Worm (Caenorhabditis elegans): Measurements from ENCODE around the gene lbp-8.

The lbp-8 gene

ce11 chrV:13890473-13890872 is at the start of gene lbp-8:
Gene lbp-8, plus strand, starts transcription at chrV:13890773.
- TF ChIP-seq ceh-2 (tag; optimal IDR thresholded peaks at IDR 0.05) (no peak), ceh-18 (tag; optimal IDR thresholded peaks at IDR 0.05) (no peak), pha-4 (tag; optimal IDR thresholded peaks at IDR 0.05) (no peak), syd-9 (tag; optimal IDR thresholded peaks at IDR 0.05) (no peak), odd-2 (tag; optimal IDR thresholded peaks at IDR 0.05) (no peak), lim-6 (tag; optimal IDR thresholded peaks at IDR 0.05) (no peak)

- TF ChIP-seq hlh-6 (tag; optimal IDR thresholded peaks at IDR 0.05) = no peak
- TF ChIP-seq hlh-8 (tag; optimal IDR thresholded peaks at IDR 0.05) = no peak
- TF ChIP-seq lim-6 (tag; optimal IDR thresholded peaks at IDR 0.05) = no peak
- TF ChIP-seq ceh-18 (tag; optimal IDR thresholded peaks at IDR 0.05) = no peak
- TF ChIP-seq pha-4 (tag; optimal IDR thresholded peaks at IDR 0.05) = no peak
- no peak for TF ChIP-seq hlh-15 (tag; optimal IDR thresholded peaks at IDR 0.05)
- no peak for TF ChIP-seq ceh-31 (tag; optimal IDR thresholded peaks at IDR 0.05)
- no peak for TF ChIP-seq gmeb-2 (tag; optimal IDR thresholded peaks at IDR 0.05)
- TF ChIP-seq Y22D7AL.16 (tag; optimal IDR thresholded peaks at IDR 0.05) = no peak
- no peak for TF ChIP-seq pros-1 (tag; optimal IDR thresholded peaks at IDR 0.05)
- TF ChIP-seq ceh-30 (tag; optimal IDR thresholded peaks at IDR 0.05) = no peak
Measured at ce11 chrV:13840909-13841308, 49.7 kb upstream of the lbp-8 start, which contains the start of gene srx-17. Gene srx-17, plus strand, starts transcription at chrV:13841209.

- TF ChIP-seq ceh-19 (GFP tag; optimal IDR thresholded peaks at IDR 0.05) (no peak), ets-4 (tag; optimal IDR thresholded peaks at IDR 0.05) (no peak), mec-3 (tag; optimal IDR thresholded peaks at IDR 0.05; ENCODE audit: borderline replicate concordance) (no peak), ceh-14 (tag; optimal IDR thresholded peaks at IDR 0.05) (no peak), C38D4.7 (GFP tag; optimal IDR thresholded peaks at IDR 0.05) (no peak), Y22D7AL.16 (tag; optimal IDR thresholded peaks at IDR 0.05) (no peak), hlh-30 (tag; optimal IDR thresholded peaks at IDR 0.05; ENCODE audit: insufficient read depth) (no peak), sdc-2 (tag; optimal IDR thresholded peaks at IDR 0.05) (no peak), ref-2 (tag; optimal IDR thresholded peaks at IDR 0.05) (no peak), ahr-1 (tag; optimal IDR thresholded peaks at IDR 0.05) (no peak), T23F11.4 (GFP tag; optimal IDR thresholded peaks at IDR 0.05) (no peak), gmeb-2 (tag; optimal IDR thresholded peaks at IDR 0.05) (no peak), hlh-15 (tag; optimal IDR thresholded peaks at IDR 0.05) (no peak), ceh-30 (tag; optimal IDR thresholded peaks at IDR 0.05) (no peak), fkh-6 (tag; optimal IDR thresholded peaks at IDR 0.05) (no peak), odd-2 (tag; optimal IDR thresholded peaks at IDR 0.05) (no peak), K02D7.2 (tag; optimal IDR thresholded peaks at IDR 0.05) (no peak), pat-9 (tag; optimal IDR thresholded peaks at IDR 0.05) (no peak), pha-4 (tag; optimal IDR thresholded peaks at IDR 0.05) (no peak)
Measured at ce11 chrV:13843147-13843546, 47.4 kb upstream of the lbp-8 start, which contains the start of gene srx-130. Gene srx-130, plus strand, starts transcription at chrV:13843447.

- no peak for TF ChIP-seq Y22D7AL.16 (tag; optimal IDR thresholded peaks at IDR 0.05)
- TF ChIP-seq fkh-6 (tag; optimal IDR thresholded peaks at IDR 0.05) = no peak
- TF ChIP-seq dve-1 (tag; optimal IDR thresholded peaks at IDR 0.05) = no peak
- TF ChIP-seq mec-3 (tag; optimal IDR thresholded peaks at IDR 0.05; ENCODE audit: borderline replicate concordance) = no peak
- TF ChIP-seq unc-86 (tag; optimal IDR thresholded peaks at IDR 0.05) = no peak
- no peak for TF ChIP-seq pros-1 (tag; optimal IDR thresholded peaks at IDR 0.05)
- no peak for TF ChIP-seq tbx-2 (tag; optimal IDR thresholded peaks at IDR 0.05)
- no peak for TF ChIP-seq ceh-31 (tag; optimal IDR thresholded peaks at IDR 0.05)
- TF ChIP-seq ama-1 (optimal IDR thresholded peaks at IDR 0.05) = no peak
Measured at ce11 chrV:13845136-13845535, 45.4 kb upstream of the lbp-8 start, which contains the start of gene srx-131. Gene srx-131, plus strand, starts transcription at chrV:13845436.

ce11 chrV:13848379-13848778 is 42.2 kb upstream of the lbp-8 start, which contains the start of gene srx-133:
Gene srx-133, plus strand, starts transcription at chrV:13848679.
- TF ChIP-seq hlh-6 (tag; optimal IDR thresholded peaks at IDR 0.05) = no peak
- no peak for TF ChIP-seq ceh-18 (tag; optimal IDR thresholded peaks at IDR 0.05)
- TF ChIP-seq ahr-1 (tag; optimal IDR thresholded peaks at IDR 0.05) = no peak
- no peak for TF ChIP-seq nfya-1 (tag; optimal IDR thresholded peaks at IDR 0.05)
- TF ChIP-seq unc-86 (tag; optimal IDR thresholded peaks at IDR 0.05) = no peak
